Worm (Caenorhabditis elegans): ENCODE measurements around the gene hsd-3.

ce11 chrX:4971427-4971826 lies 37.7 kb upstream of the hsd-3 start:
- no peak for TF ChIP-seq ama-1 (optimal IDR thresholded peaks at IDR 0.05)
- no peak for TF ChIP-seq zag-1 (tag; optimal IDR thresholded peaks at IDR 0.05)
- TF ChIP-seq peb-1 (tag; optimal IDR thresholded peaks at IDR 0.05) = peak; percentile 54
- no peak for TF ChIP-seq aly-2 (tag; optimal IDR thresholded peaks at IDR 0.05)
- no peak for TF ChIP-seq ztf-11 (tag; optimal IDR thresholded peaks at IDR 0.05)
- TF ChIP-seq nhr-11 (tag; optimal IDR thresholded peaks at IDR 0.05) = peak; percentile 48
- peak; percentile 51 for TF ChIP-seq nhr-25 (tag; optimal IDR thresholded peaks at IDR 0.05)
- no peak for TF ChIP-seq mbf-1 (tag; optimal IDR thresholded peaks at IDR 0.05)
- TF ChIP-seq unc-62 (GFP tag; optimal IDR thresholded peaks at IDR 0.05) = no peak
- TF ChIP-seq nhr-237 (tag; optimal IDR thresholded peaks at IDR 0.05) = no peak
- TF ChIP-seq lsy-2 (tag; optimal IDR thresholded peaks at IDR 0.05) = peak; percentile 2 to 40
- peak; percentile 74 for TF ChIP-seq crh-2 (tag; optimal IDR thresholded peaks at IDR 0.05)

Data from whole organism, L2 larva.